Worm (Caenorhabditis elegans): ENCODE results near the gene ceh-51.

- TF ChIP-seq lin-35 (GFP tag; optimal IDR thresholded peaks at IDR 0.05) (no peak), elt-3 (tag; optimal IDR thresholded peaks at IDR 0.05) (no peak), lin-39 (tag; optimal IDR thresholded peaks at IDR 0.05) (no peak), ztf-4 (tag; optimal IDR thresholded peaks at IDR 0.05) (no peak), unc-130 (tag; optimal IDR thresholded peaks at IDR 0.05) (no peak), hpl-2 (GFP tag; optimal IDR thresholded peaks at IDR 0.05) (no peak), ceh-82 (tag; optimal IDR thresholded peaks at IDR 0.05) (no peak), nhr-76 (tag; optimal IDR thresholded peaks at IDR 0.05) (no peak), ama-1 (optimal IDR thresholded peaks at IDR 0.05) (no peak), jun-1 (tag; optimal IDR thresholded peaks at IDR 0.05) (no peak), C34B4.2 (tag; optimal IDR thresholded peaks at IDR 0.05) (no peak), hlh-4 (tag; optimal IDR thresholded peaks at IDR 0.05) (no peak)
Measured at ce11 chrV:18912555-18912954, 38.6 kb downstream of the ceh-51 start.

Data from whole organism, L1 larva.